Worm (Caenorhabditis elegans): ENCODE data around the gene C36A4.11.

The C36A4.11 gene

DNA sequence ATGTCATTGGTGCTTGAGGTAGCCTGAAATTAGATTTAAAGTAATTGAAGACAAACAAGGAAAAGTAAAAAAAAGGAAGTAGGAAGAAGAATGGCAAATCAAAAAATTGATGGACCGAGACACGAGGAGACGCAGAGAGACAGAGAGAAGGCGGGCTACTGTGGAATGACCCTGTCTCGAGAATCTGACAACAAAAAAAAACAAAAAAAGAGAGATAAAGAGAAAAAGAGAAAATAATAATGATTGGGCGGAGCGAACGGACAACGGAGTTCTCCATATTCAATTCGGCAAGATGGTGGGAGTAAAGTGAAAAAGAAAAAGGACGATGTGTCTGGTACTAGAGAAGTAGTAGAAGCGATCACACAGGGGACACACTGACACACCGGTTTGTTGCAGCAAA, 31.4 kb upstream of the C36A4.11 start, which contains the start of gene toh-1:
Gene toh-1, minus strand, starts transcription at position 23 of the 400 bp plus-strand sequence.
- TF ChIP-seq aly-2 (tag; optimal IDR thresholded peaks at IDR 0.05), result no peak
- TF ChIP-seq R02D3.7 (tag; optimal IDR thresholded peaks at IDR 0.05), result no peak
- TF ChIP-seq nhr-25 (tag; optimal IDR thresholded peaks at IDR 0.05), result peak; percentile 22
- TF ChIP-seq nhr-23 (tag; optimal IDR thresholded peaks at IDR 0.05), result peak; percentile 31
- TF ChIP-seq ama-1 (optimal IDR thresholded peaks at IDR 0.05), result peak; percentile 29

DNA sequence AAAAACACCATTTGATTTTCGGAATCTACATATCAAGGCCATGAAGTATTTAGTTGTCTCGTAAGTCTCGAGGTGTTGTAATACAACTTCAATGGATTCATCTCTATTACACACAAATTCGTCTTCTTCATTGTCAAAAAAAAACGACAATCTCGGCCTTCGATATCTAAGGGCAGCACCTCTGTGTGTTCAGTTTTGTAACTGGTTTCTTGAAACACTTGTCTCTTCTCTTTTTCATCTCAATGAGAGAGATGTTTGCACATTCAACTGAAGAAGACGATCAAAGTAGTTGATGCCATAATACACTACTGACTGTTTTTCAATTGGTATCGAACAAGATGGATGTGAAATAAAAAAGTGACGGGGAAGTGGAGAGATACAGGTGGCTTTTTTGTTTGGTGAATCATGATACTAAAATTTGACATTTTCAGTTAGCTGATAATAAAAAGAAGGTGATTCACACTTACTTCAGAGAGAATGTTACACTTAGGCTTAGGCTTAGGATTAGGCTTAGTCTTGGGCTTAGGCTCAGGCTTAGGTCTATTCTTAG, 28.9 kb upstream of the C36A4.11 start:
- TF ChIP-seq nhr-43 (tag; optimal IDR thresholded peaks at IDR 0.05; ENCODE audit: poor library complexity, severe bottlenecking) (peak; percentile 17), sea-2 (GFP tag; optimal IDR thresholded peaks at IDR 0.05) (no peak), fkh-10 (GFP tag; optimal IDR thresholded peaks at IDR 0.05) (no peak), nhr-25 (tag; optimal IDR thresholded peaks at IDR 0.05) (peak; percentile 85)

- no peak for TF ChIP-seq ceh-16 (tag; optimal IDR thresholded peaks at IDR 0.05)
- TF ChIP-seq nhr-12 (tag; optimal IDR thresholded peaks at IDR 0.05), result no peak
- TF ChIP-seq elt-3 (tag; optimal IDR thresholded peaks at IDR 0.05), result peak in 1 of 3 experiments; percentile 25
- TF ChIP-seq nhr-237 (tag; optimal IDR thresholded peaks at IDR 0.05), result no peak
- TF ChIP-seq nfya-1 (tag; optimal IDR thresholded peaks at IDR 0.05; ENCODE audit: insufficient read depth), result peak; percentile 62
- TF ChIP-seq elt-1 (tag; optimal IDR thresholded peaks at IDR 0.05), result peak; percentile 38
- no peak for TF ChIP-seq hmg-11 (tag; optimal IDR thresholded peaks at IDR 0.05)
- no peak for TF ChIP-seq daf-12 (tag; optimal IDR thresholded peaks at IDR 0.05)
- TF ChIP-seq sea-2 (GFP tag; optimal IDR thresholded peaks at IDR 0.05), result no peak
- TF ChIP-seq nhr-25 (tag; optimal IDR thresholded peaks at IDR 0.05), result peak; percentile 94
- no peak for TF ChIP-seq pha-4 (tag; optimal IDR thresholded peaks at IDR 0.05)
Measured at ce11 chrIII:3812369-3812993, 27.9 kb upstream of the C36A4.11 start.

ce11 chrIII:3814421-3814820, 26.0 kb upstream of the C36A4.11 start:
- TF ChIP-seq hmg-11 (tag; optimal IDR thresholded peaks at IDR 0.05) (no peak), ztf-4 (tag; optimal IDR thresholded peaks at IDR 0.05) (no peak)

- no peak for TF ChIP-seq zag-1 (tag; optimal IDR thresholded peaks at IDR 0.05)
- no peak for TF ChIP-seq egl-27 (tag; optimal IDR thresholded peaks at IDR 0.05)
- TF ChIP-seq nhr-76 (tag; optimal IDR thresholded peaks at IDR 0.05), result no peak
- TF ChIP-seq ceh-28 (tag; optimal IDR thresholded peaks at IDR 0.05), result no peak
- no peak for TF ChIP-seq aly-2 (tag; optimal IDR thresholded peaks at IDR 0.05)
- no peak for TF ChIP-seq ceh-16 (tag; optimal IDR thresholded peaks at IDR 0.05)
- TF ChIP-seq lin-39 (tag; optimal IDR thresholded peaks at IDR 0.05), result no peak
- no peak for TF ChIP-seq nhr-237 (tag; optimal IDR thresholded peaks at IDR 0.05)
- TF ChIP-seq snpc-4 (tag; optimal IDR thresholded peaks at IDR 0.05), result no peak
- TF ChIP-seq fkh-10 (GFP tag; optimal IDR thresholded peaks at IDR 0.05), result no peak
- no peak for TF ChIP-seq nhr-11 (tag; optimal IDR thresholded peaks at IDR 0.05)
- TF ChIP-seq egl-5 (tag; optimal IDR thresholded peaks at IDR 0.05), result no peak
- TF ChIP-seq nhr-12 (tag; optimal IDR thresholded peaks at IDR 0.05), result no peak
- TF ChIP-seq unc-39 (tag; optimal IDR thresholded peaks at IDR 0.05), result no peak
- no peak for TF ChIP-seq mml-1 (tag; optimal IDR thresholded peaks at IDR 0.05)
- TF ChIP-seq fos-1 (tag; optimal IDR thresholded peaks at IDR 0.05), result no peak
Measured at ce11 chrIII:3819579-3819978, 20.8 kb upstream of the C36A4.11 start, which contains the start of gene dpy-27. TSS of gene dpy-27 (minus strand) at chrIII:3819679.

DNA sequence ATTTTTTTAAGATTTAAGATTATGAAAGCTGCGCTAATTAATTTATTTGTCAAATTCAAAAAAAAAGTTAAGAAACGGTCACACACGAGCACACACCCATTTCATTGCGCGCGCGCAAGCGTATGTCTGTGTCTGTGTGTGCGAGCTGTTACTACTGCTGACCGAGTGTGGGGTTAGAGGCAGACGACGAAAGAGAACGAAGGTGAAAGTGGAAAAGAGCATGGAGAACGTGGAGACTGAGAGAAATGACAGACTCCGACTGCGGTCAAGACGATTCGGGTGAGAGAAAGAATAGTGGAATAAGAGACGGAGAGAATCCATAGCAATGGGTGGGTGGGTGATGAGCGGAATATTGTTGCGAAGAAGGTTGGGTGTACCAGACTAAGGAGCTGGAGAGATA, 20.2 kb upstream of the C36A4.11 start:
- TF ChIP-seq nhr-28 (tag; optimal IDR thresholded peaks at IDR 0.05), result no peak
- TF ChIP-seq nfya-1 (tag; optimal IDR thresholded peaks at IDR 0.05; ENCODE audit: insufficient read depth), result peak; percentile 81
- TF ChIP-seq elt-3 (tag; optimal IDR thresholded peaks at IDR 0.05), result no peak
- peak; percentile 77 for TF ChIP-seq pha-4 (tag; optimal IDR thresholded peaks at IDR 0.05)
- peak; percentile 19 for TF ChIP-seq lin-39 (tag; optimal IDR thresholded peaks at IDR 0.05)
- peak; percentile 56 for TF ChIP-seq snpc-4 (tag; optimal IDR thresholded peaks at IDR 0.05)
- no peak for TF ChIP-seq ZK546.5 (tag; optimal IDR thresholded peaks at IDR 0.05)
- TF ChIP-seq egl-5 (tag; optimal IDR thresholded peaks at IDR 0.05), result no peak
- no peak for TF ChIP-seq sea-2 (GFP tag; optimal IDR thresholded peaks at IDR 0.05)
- peak; percentile 80 for TF ChIP-seq hmg-11 (tag; optimal IDR thresholded peaks at IDR 0.05)
- no peak for TF ChIP-seq fos-1 (tag; optimal IDR thresholded peaks at IDR 0.05)
- TF ChIP-seq ama-1 (optimal IDR thresholded peaks at IDR 0.05), result no peak
- no peak for TF ChIP-seq ztf-11 (tag; optimal IDR thresholded peaks at IDR 0.05)
- TF ChIP-seq elt-2 (tag; optimal IDR thresholded peaks at IDR 0.05), result peak; percentile 44
- TF ChIP-seq aly-2 (tag; optimal IDR thresholded peaks at IDR 0.05), result no peak
- no peak for TF ChIP-seq daf-12 (tag; optimal IDR thresholded peaks at IDR 0.05)
- no peak for TF ChIP-seq fkh-10 (GFP tag; optimal IDR thresholded peaks at IDR 0.05)
- peak; percentile 78 for TF ChIP-seq nhr-23 (tag; optimal IDR thresholded peaks at IDR 0.05)
- no peak for TF ChIP-seq mml-1 (tag; optimal IDR thresholded peaks at IDR 0.05)
- no peak for TF ChIP-seq nhr-11 (tag; optimal IDR thresholded peaks at IDR 0.05)
- no peak for TF ChIP-seq ceh-9 (tag; optimal IDR thresholded peaks at IDR 0.05)
- TF ChIP-seq R02D3.7 (tag; optimal IDR thresholded peaks at IDR 0.05), result peak; percentile 22
- peak; percentile 64 for TF ChIP-seq nhr-25 (tag; optimal IDR thresholded peaks at IDR 0.05)
- TF ChIP-seq tbx-2 (tag; optimal IDR thresholded peaks at IDR 0.05), result no peak
- TF ChIP-seq lin-15B (tag; optimal IDR thresholded peaks at IDR 0.05), result peak; percentile 57
- no peak for TF ChIP-seq nhr-12 (tag; optimal IDR thresholded peaks at IDR 0.05)
- TF ChIP-seq pqm-1 (tag; optimal IDR thresholded peaks at IDR 0.05), result peak; percentile 54
- TF ChIP-seq eor-1 (tag; optimal IDR thresholded peaks at IDR 0.05), result no peak
- TF ChIP-seq unc-39 (tag; optimal IDR thresholded peaks at IDR 0.05), result no peak
- TF ChIP-seq elt-1 (tag; optimal IDR thresholded peaks at IDR 0.05), result no peak
